Fruit fly (Drosophila melanogaster) Kc167 (cell line): ENCODE measurements around the gene CG6891.

ENCODE experiments used
- Myc ChIP-seq: fragments of >200 bp; optimal IDR thresholded peaks from 2 replicates; lab custom pipeline; 2017; ENCODE audit warnings: missing external identifiers
- Sin3A ChIP-seq: fragments of >200 bp; optimal IDR thresholded peaks from 2 replicates; lab custom pipeline; 2018; ENCODE audit warnings: missing external identifiers
- h ChIP-seq: fragments of >200 bp; optimal IDR thresholded peaks from 3 replicates; lab custom pipeline; 2018; ENCODE audit warnings: missing external identifiers
- insv ChIP-seq: fragments of >200 bp; optimal IDR thresholded peaks from 3 replicates; lab custom pipeline; 2018; ENCODE audit warnings: missing external identifiers
- psq ChIP-seq: fragments of >200 bp; optimal IDR thresholded peaks from 2 replicates; lab custom pipeline; 2017; ENCODE audit warnings: missing external identifiers

DNA sequence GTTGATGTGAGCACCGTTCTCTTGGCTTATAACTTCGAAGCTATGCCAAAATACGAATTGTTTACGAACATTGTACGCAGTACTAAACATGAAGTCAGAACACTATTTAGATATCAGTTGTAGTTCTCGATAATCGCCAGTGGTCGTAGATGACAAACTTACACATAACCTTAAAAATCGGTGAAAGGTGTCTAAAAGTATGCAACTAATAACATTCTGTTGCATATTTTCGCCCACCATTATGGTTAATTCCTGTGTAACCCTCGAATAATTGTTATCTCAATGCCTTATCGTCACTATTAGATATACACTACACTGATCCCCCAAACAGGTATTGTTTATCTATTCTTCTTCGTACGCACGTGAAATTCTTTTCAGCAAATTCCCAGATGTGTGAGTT, 39.9 kb downstream of the CG6891 start:
- no peak for TF ChIP-seq Myc (lab: Kevin White, UChicago)
- TF ChIP-seq insv (lab: Kevin White, UChicago) = no peak
- no peak for TF ChIP-seq Sin3A (lab: Kevin White, UChicago)
- no peak for TF ChIP-seq h (lab: Kevin White, UChicago)
- TF ChIP-seq psq (lab: Kevin White, UChicago) = no peak
